Fruit fly (Drosophila melanogaster) whole organism, embryonic: ENCODE measurements around the gene CG42307.

Experiments used
- ATbp ChIP-seq: fragments of 200-800 bp; sonication (Bioruptor generic); optimal IDR thresholded peaks from 2 replicates; lab custom pipeline; 2017; ENCODE audit warnings: missing biosample characterization, mild to moderate bottlenecking, missing genetic modification characterization, missing genetic modification reagents
- Adf1 ChIP-seq: fragments of 200-800 bp; sonication (Bioruptor generic); IDR thresholded peaks from 2 replicates; pipeline ENCODE4 v1.3.6; 2022; ENCODE audit warnings: missing biosample characterization, missing genetic modification characterization
- Blimp-1 ChIP-seq: fragments of 200-800 bp; sonication (Bioruptor generic); optimal IDR thresholded peaks from 3 replicates; lab custom pipeline; 2018; ENCODE audit warnings: missing biosample characterization, missing genetic modification characterization, mild to moderate bottlenecking, moderate library complexity, missing genetic modification reagents
- CG10543 ChIP-seq: fragments of 200-800 bp; sonication (Bioruptor generic); optimal IDR thresholded peaks from 3 replicates; lab custom pipeline; 2017; ENCODE audit warnings: missing biosample characterization, mild to moderate bottlenecking, missing genetic modification characterization, moderate library complexity
- CG11695 ChIP-seq: fragments of 200-800 bp; sonication (Bioruptor generic); IDR thresholded peaks from 3 replicates; pipeline ENCODE4 v1.3.6; 2022; ENCODE audit warnings: missing biosample characterization, missing genetic modification characterization
- CG12071 ChIP-seq: fragments of 200-800 bp; sonication (Bioruptor generic); optimal IDR thresholded peaks from 3 replicates; lab custom pipeline; 2018; ENCODE audit warnings: missing biosample characterization, mild to moderate bottlenecking, missing genetic modification characterization
- CG14014 ChIP-seq: fragments of 200-800 bp; sonication (Bioruptor generic); IDR thresholded peaks from 2 replicates; pipeline ENCODE4 v1.3.6; 2022; ENCODE audit warnings: missing biosample characterization, missing genetic modification characterization
- CG14441 ChIP-seq: fragments of 200-800 bp; sonication (Bioruptor generic); IDR thresholded peaks from 2 replicates; pipeline ENCODE4 v1.3.6; 2022; ENCODE audit warnings: missing biosample characterization, missing genetic modification characterization
- CG1647 ChIP-seq: fragments of 200-800 bp; sonication (Bioruptor generic); optimal IDR thresholded peaks from 3 replicates; lab custom pipeline; 2016; ENCODE audit warnings: missing biosample characterization, missing genetic modification characterization
- CG17612 ChIP-seq: fragments of 200-800 bp; sonication (Bioruptor generic); IDR thresholded peaks from 2 replicates; pipeline ENCODE4 v1.3.6; 2022; ENCODE audit warnings: missing biosample characterization, missing genetic modification characterization
- CG2129 ChIP-seq: fragments of 200-800 bp; sonication (Bioruptor generic); IDR thresholded peaks from 2 replicates; pipeline ENCODE4 v1.3.6; 2022; ENCODE audit warnings: missing biosample characterization, missing genetic modification characterization; ENCODE audit not compliant: partially characterized antibody
- CG30403 ChIP-seq: fragments of 200-800 bp; sonication (Bioruptor generic); optimal IDR thresholded peaks from 3 replicates; lab custom pipeline; 2016; ENCODE audit warnings: missing biosample characterization, missing genetic modification characterization
- CG33213 ChIP-seq: fragments of 200-800 bp; sonication (Bioruptor generic); optimal IDR thresholded peaks from 3 replicates; lab custom pipeline; 2016; ENCODE audit warnings: missing biosample characterization, missing genetic modification characterization
- CG34376 ChIP-seq: fragments of 200-800 bp; sonication (Bioruptor generic); optimal IDR thresholded peaks from 2 replicates; lab custom pipeline; 2018; ENCODE audit warnings: missing biosample characterization, mild to moderate bottlenecking, missing genetic modification characterization
- CG4820 ChIP-seq: fragments of 200-800 bp; sonication (Bioruptor generic); optimal IDR thresholded peaks from 3 replicates; lab custom pipeline; 2016; ENCODE audit warnings: missing biosample characterization, missing genetic modification characterization
- CG6683 ChIP-seq: fragments of 200-800 bp; sonication (Bioruptor generic); optimal IDR thresholded peaks from 2 replicates; lab custom pipeline; 2017; ENCODE audit warnings: missing biosample characterization, mild to moderate bottlenecking, missing genetic modification characterization, missing genetic modification reagents
- CG6791 ChIP-seq: fragments of 200-800 bp; sonication (Bioruptor generic); IDR thresholded peaks from 3 replicates; pipeline ENCODE4 v1.3.6; 2022; ENCODE audit warnings: missing biosample characterization, missing genetic modification characterization; ENCODE audit not compliant: partially characterized antibody
- CG6813 ChIP-seq: fragments of 200-800 bp; sonication (Bioruptor generic); optimal IDR thresholded peaks from 2 replicates; lab custom pipeline; 2017; ENCODE audit warnings: missing biosample characterization, missing genetic modification characterization, mild to moderate bottlenecking, moderate library complexity, missing genetic modification reagents
- CG7372 ChIP-seq: fragments of 200-800 bp; sonication (Bioruptor generic); IDR thresholded peaks from 2 replicates; pipeline ENCODE4 v1.3.6; 2022; ENCODE audit warnings: missing biosample characterization, missing genetic modification characterization
- CG7963 ChIP-seq: fragments of 200-800 bp; sonication (Bioruptor generic); IDR thresholded peaks from 3 replicates; pipeline ENCODE4 v1.3.6; 2022; ENCODE audit warnings: missing biosample characterization, missing genetic modification characterization; ENCODE audit not compliant: partially characterized antibody
- CG8089 ChIP-seq: fragments of 200-800 bp; sonication (Bioruptor generic); optimal IDR thresholded peaks from 3 replicates; lab custom pipeline; 2016; ENCODE audit warnings: missing biosample characterization, missing genetic modification characterization
- CG8478 ChIP-seq: fragments of >200 bp; optimal IDR thresholded peaks from 2 replicates; lab custom pipeline; 2018
- CG9609 ChIP-seq: fragments of 200-800 bp; sonication (Bioruptor generic); optimal IDR thresholded peaks from 3 replicates; lab custom pipeline; 2016; ENCODE audit warnings: missing biosample characterization, missing genetic modification characterization
- CTCF ChIP-seq: fragments of 200-800 bp; sonication (Bioruptor generic); optimal IDR thresholded peaks from 2 replicates; lab custom pipeline; 2017; ENCODE audit warnings: missing biosample characterization, mild to moderate bottlenecking, missing genetic modification characterization, moderate library complexity
- Dp ChIP-seq: fragments of 200-800 bp; sonication (Bioruptor generic); optimal IDR thresholded peaks from 2 replicates; lab custom pipeline; 2018; ENCODE audit warnings: missing biosample characterization, mild to moderate bottlenecking, missing genetic modification characterization, moderate library complexity
- Elba2 ChIP-seq: fragments of 200-800 bp; sonication (Bioruptor generic); optimal IDR thresholded peaks from 3 replicates; lab custom pipeline; 2016; ENCODE audit warnings: missing biosample characterization, missing genetic modification characterization
- MESR4 ChIP-seq: fragments of 200-800 bp; sonication (Bioruptor generic); optimal IDR thresholded peaks from 2 replicates; lab custom pipeline; 2018; ENCODE audit warnings: missing biosample characterization, mild to moderate bottlenecking, missing genetic modification characterization, moderate library complexity
- Pdp1 ChIP-seq, 2 experiments: fragments of 200-800 bp; sonication (Bioruptor generic); optimal IDR thresholded peaks; 3 replicates each; lab custom pipeline; 2016; ENCODE audit warnings: missing biosample characterization in 2 of 2, missing genetic modification characterization in 2 of 2, mild to moderate bottlenecking in 1 of 2, moderate library complexity in 1 of 2
- Ravus ChIP-seq: fragments of 200-800 bp; sonication (Bioruptor generic); IDR thresholded peaks from 2 replicates; pipeline ENCODE4 v1.3.6; 2022; ENCODE audit warnings: missing biosample characterization, missing genetic modification characterization
- ac ChIP-seq: fragments of 200-800 bp; sonication (Bioruptor generic); optimal IDR thresholded peaks from 3 replicates; lab custom pipeline; 2017; ENCODE audit warnings: missing biosample characterization, mild to moderate bottlenecking, missing genetic modification characterization
- bbx ChIP-seq: fragments of 200-800 bp; sonication (Bioruptor generic); IDR thresholded peaks from 2 replicates; pipeline ENCODE4 v1.3.6; 2022; ENCODE audit warnings: missing biosample characterization, missing genetic modification characterization; ENCODE audit not compliant: partially characterized antibody
- caup ChIP-seq: fragments of 200-800 bp; sonication (Bioruptor generic); optimal IDR thresholded peaks from 3 replicates; lab custom pipeline; 2017; ENCODE audit warnings: missing biosample characterization, mild to moderate bottlenecking, missing genetic modification characterization, moderate library complexity; ENCODE audit not compliant: severe bottlenecking
- danr ChIP-seq: fragments of 200-800 bp; sonication (Bioruptor generic); IDR thresholded peaks from 2 replicates; pipeline ENCODE4 v1.3.6; 2022; ENCODE audit warnings: missing biosample characterization, missing genetic modification characterization
- fu2 ChIP-seq: fragments of 200-800 bp; sonication (Bioruptor generic); optimal IDR thresholded peaks from 2 replicates; lab custom pipeline; 2016; ENCODE audit warnings: missing biosample characterization, missing genetic modification characterization
- gro ChIP-seq: fragments of 200-800 bp; sonication (Bioruptor generic); optimal IDR thresholded peaks from 2 replicates; lab custom pipeline; 2016; ENCODE audit warnings: missing biosample characterization, missing genetic modification characterization
- gsb ChIP-seq: fragments of 200-800 bp; sonication (Bioruptor generic); IDR thresholded peaks from 2 replicates; pipeline ENCODE4 v1.3.6; 2022; ENCODE audit warnings: missing biosample characterization, missing genetic modification characterization
- insv ChIP-seq, 2 experiments: fragments of 200-800 bp; sonication (Bioruptor generic); optimal IDR thresholded peaks; 3 replicates each; lab custom pipeline; 2016 to 2018; ENCODE audit warnings: missing biosample characterization in 2 of 2, missing genetic modification characterization in 2 of 2
- lab ChIP-seq: fragments of 200-800 bp; sonication (Bioruptor generic); optimal IDR thresholded peaks from 3 replicates; lab custom pipeline; 2017; ENCODE audit warnings: missing biosample characterization, missing genetic modification characterization, mild to moderate bottlenecking, moderate library complexity, missing genetic modification reagents
- lov ChIP-seq, 2 experiments: fragments of 200-800 bp in 1 of 2; fragments of >200 bp in 1 of 2; sonication (Bioruptor generic) in 1 of 2; IDR thresholded peaks in 1 of 2; optimal IDR thresholded peaks in 1 of 2; 2 replicates in 1 of 2; 3 replicates in 1 of 2; pipeline versions ENCODE4 v1.3.6 to Lab custom; 2017 to 2022; ENCODE audit warnings: missing biosample characterization in 1 of 2, missing genetic modification characterization in 1 of 2
- mld ChIP-seq: fragments of 200-800 bp; sonication (Bioruptor generic); IDR thresholded peaks from 3 replicates; pipeline ENCODE4 v1.3.6; 2022; ENCODE audit warnings: missing biosample characterization, missing genetic modification characterization; ENCODE audit not compliant: partially characterized antibody
- otp ChIP-seq: fragments of 200-800 bp; sonication (Bioruptor generic); IDR thresholded peaks from 3 replicates; pipeline ENCODE4, ENCODE4 v1.3.6; 2022; ENCODE audit warnings: missing biosample characterization, missing genetic modification characterization
- prd ChIP-seq, 3 experiments: fragments of >200 bp in 2 of 3; fragments of 200-800 bp in 1 of 3; sonication (Bioruptor generic) in 1 of 3; optimal IDR thresholded peaks in 2 of 3; IDR thresholded peaks in 1 of 3; 2 replicates in 2 of 3; 3 replicates in 1 of 3; pipeline versions ENCODE4 v1.3.6 to Lab custom; 2017 to 2022; ENCODE audit warnings: missing biosample characterization in 1 of 3, missing genetic modification characterization in 1 of 3
- rib ChIP-seq: fragments of 200-800 bp; sonication (Bioruptor generic); IDR thresholded peaks from 2 replicates; pipeline ENCODE4 v1.3.6; 2022; ENCODE audit warnings: missing biosample characterization, missing genetic modification characterization
- row ChIP-seq: fragments of 200-800 bp; sonication (Bioruptor generic); IDR thresholded peaks from 3 replicates; pipeline ENCODE4 v1.3.6; 2022; ENCODE audit warnings: missing biosample characterization, missing genetic modification characterization
- sd ChIP-seq: fragments of 200-800 bp; sonication (Bioruptor generic); optimal IDR thresholded peaks from 3 replicates; lab custom pipeline; 2018; ENCODE audit warnings: missing biosample characterization, mild to moderate bottlenecking, missing genetic modification characterization, moderate library complexity
- tll ChIP-seq, 2 experiments: fragments of 200-800 bp in 1 of 2; fragments of >200 bp in 1 of 2; sonication (Bioruptor generic) in 1 of 2; optimal IDR thresholded peaks; 2 replicates each; lab custom pipeline; 2017 to 2019; ENCODE audit warnings: missing biosample characterization in 2 of 2, missing genetic modification characterization in 2 of 2, mild to moderate bottlenecking in 1 of 2, moderate library complexity in 1 of 2
- twi ChIP-seq: fragments of 200-800 bp; optimal IDR thresholded peaks from 2 replicates; lab custom pipeline; 2019; ENCODE audit warnings: missing biosample characterization, mild to moderate bottlenecking, missing genetic modification characterization, moderate library complexity
- unpg ChIP-seq: fragments of 200-800 bp; sonication (Bioruptor generic); optimal IDR thresholded peaks from 3 replicates; lab custom pipeline; 2018; ENCODE audit warnings: missing biosample characterization, mild to moderate bottlenecking, missing genetic modification characterization, moderate library complexity
- zfh1 ChIP-seq: fragments of 200-800 bp; sonication (Bioruptor generic); IDR thresholded peaks from 3 replicates; pipeline ENCODE4 v1.3.6; 2022; ENCODE audit warnings: missing biosample characterization, missing genetic modification characterization

CG42307 gene

DNA sequence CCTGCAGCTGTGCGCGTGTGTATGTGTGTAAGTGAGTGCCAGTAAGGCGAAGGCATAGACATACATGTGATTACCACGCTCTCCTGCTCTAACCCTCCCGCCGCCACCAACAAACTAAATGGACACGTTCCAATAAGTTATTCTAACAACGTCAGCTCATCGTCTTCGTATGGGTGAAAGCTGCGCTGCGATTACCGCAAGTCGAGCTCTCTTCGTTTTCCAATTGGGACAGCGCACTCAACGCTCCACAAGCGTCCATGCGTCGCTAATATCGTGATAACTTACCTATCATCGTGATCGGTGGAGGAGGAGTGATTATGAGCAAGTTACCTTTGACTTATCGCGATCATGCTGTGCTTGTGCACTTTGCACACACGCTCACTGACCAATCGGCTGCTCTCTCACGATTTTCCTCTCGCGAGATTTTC, 32.2 kb downstream of the CG42307 start (continued):
- no peak for TF ChIP-seq CG17612 (GFP tag; lab: Robert Waterston, UW)
- no peak for TF ChIP-seq caup (GFP tag; lab: Kevin White, UChicago)
- no peak for TF ChIP-seq Adf1
- TF ChIP-seq lab: peak; percentile 77
- no peak for TF ChIP-seq gsb (GFP tag; lab: Robert Waterston, UW)
- TF ChIP-seq CG7963: no peak
- peak; percentile 69 for TF ChIP-seq CG34376 (GFP tag; lab: Kevin White, UChicago)
- no peak for TF ChIP-seq MESR4 (GFP tag; lab: Kevin White, UChicago)
- peak; percentile 13 for TF ChIP-seq CG30403 (GFP tag; lab: Kevin White, UChicago)
- TF ChIP-seq otp: no peak
- TF ChIP-seq row (GFP tag; lab: Robert Waterston, UW): peak; percentile 46; the same call in 2 of the 3 replicates
- TF ChIP-seq ATbp (GFP tag; lab: Kevin White, UChicago): no peak
- TF ChIP-seq bbx (GFP tag; lab: Robert Waterston, UW): peak; percentile 16; the same call in 1 of the 2 replicates
- TF ChIP-seq Elba2 (GFP tag; lab: Kevin White, UChicago): peak; percentile 88
- peak; percentile 98 for TF ChIP-seq CG4820 (GFP tag; lab: Kevin White, UChicago)
- TF ChIP-seq CG2129 (GFP tag; lab: Robert Waterston, UW): no peak
- TF ChIP-seq CG1647 (GFP tag; lab: Kevin White, UChicago): no peak
- no peak for TF ChIP-seq danr
- TF ChIP-seq zfh1: 0 out of 3 replicates have a peak, but pooled peaks have one; percentile 38
- 0 out of 2 replicates have a peak, but pooled peaks have one; percentile 16 for TF ChIP-seq rib (GFP tag; lab: Robert Waterston, UW)
- TF ChIP-seq CG11695: no peak
- TF ChIP-seq Pdp1 (GFP tag; optimal IDR thresholded peaks at IDR 0.05; lab: Kevin White, UChicago): peak in 1 of 2 experiments; percentile 51
- peak; percentile 31; the same call in 1 of the 2 replicates for TF ChIP-seq CG14441
- TF ChIP-seq mld (GFP tag; lab: Robert Waterston, UW): no peak
- TF ChIP-seq CG7372 (GFP tag; lab: Robert Waterston, UW): no peak
- TF ChIP-seq Ravus (GFP tag; lab: Robert Waterston, UW): no peak
- TF ChIP-seq CG6683 (GFP tag; lab: Kevin White, UChicago): no peak
- no peak for TF ChIP-seq sd
- TF ChIP-seq CG6813 (GFP tag; lab: Kevin White, UChicago): peak; percentile 18
- no peak for TF ChIP-seq Dp (GFP tag; lab: Kevin White, UChicago)
- TF ChIP-seq CG10543 (GFP tag; lab: Kevin White, UChicago): no peak
- peak; percentile 9 for TF ChIP-seq unpg (GFP tag; lab: Kevin White, UChicago)
- no peak for TF ChIP-seq fu2 (GFP tag; lab: Kevin White, UChicago)
- TF ChIP-seq CG12071 (GFP tag; lab: Kevin White, UChicago): peak; percentile 76
- peak in 1 of 2 experiments; percentile 75 for TF ChIP-seq insv (GFP tag; optimal IDR thresholded peaks at IDR 0.05; lab: Kevin White, UChicago)
- TF ChIP-seq ac (GFP tag; lab: Kevin White, UChicago): peak; percentile 56
- no peak for TF ChIP-seq CG9609 (GFP tag; lab: Kevin White, UChicago)
- TF ChIP-seq CG6791 (GFP tag; lab: Robert Waterston, UW): no peak
- no peak for TF ChIP-seq CG8089 (GFP tag; lab: Kevin White, UChicago)
- TF ChIP-seq prd (optimal IDR thresholded peaks at IDR 0.05; lab: Kevin White, UChicago): no peak
- peak; percentile 32; the same call in 1 of the 3 replicates for TF ChIP-seq prd (GFP tag; IDR thresholded peaks at IDR 0.05; lab: Robert Waterston, UW)
- TF ChIP-seq CTCF (GFP tag; lab: Kevin White, UChicago): peak; percentile 60
- TF ChIP-seq gro (GFP tag; lab: Kevin White, UChicago): peak; percentile 40
- TF ChIP-seq tll (GFP tag; optimal IDR thresholded peaks at IDR 0.05; lab: Kevin White, UChicago): no peak
- TF ChIP-seq CG33213 (GFP tag; lab: Kevin White, UChicago): no peak
- no peak for TF ChIP-seq lov (optimal IDR thresholded peaks at IDR 0.05; lab: Kevin White, UChicago)
- 0 out of 3 replicates have a peak, but pooled peaks have one; percentile 42 for TF ChIP-seq lov (GFP tag; IDR thresholded peaks at IDR 0.05; lab: Robert Waterston, UW)
- TF ChIP-seq twi (tag; lab: Kevin White, UChicago): no peak
- TF ChIP-seq CG14014 (GFP tag; lab: Robert Waterston, UW): no peak
- TF ChIP-seq Blimp-1 (GFP tag; lab: Kevin White, UChicago): peak; percentile 33
- no peak for TF ChIP-seq CG8478
